Fruit fly (Drosophila melanogaster) whole organism, embryonic: Measurements from ENCODE around the gene CG8301.
A peak's percentile ranks its signal among the peaks of the same experiment; 100 is the strongest.

ENCODE experiments used
- B-H1 ChIP-seq: fragments of 200-800 bp; sonication (Bioruptor generic); IDR thresholded peaks from 3 replicates; pipeline ENCODE4 v1.3.6; 2022; ENCODE audit warnings: missing biosample characterization, missing genetic modification characterization
- BtbVII ChIP-seq: fragments of 200-800 bp; sonication (Bioruptor generic); optimal IDR thresholded peaks from 3 replicates; lab custom pipeline; 2017; ENCODE audit warnings: missing biosample characterization, mild to moderate bottlenecking, missing genetic modification characterization
- CG11398 ChIP-seq: fragments of 200-800 bp; sonication (Bioruptor generic); optimal IDR thresholded peaks from 2 replicates; lab custom pipeline; 2016; ENCODE audit warnings: missing biosample characterization, missing genetic modification characterization
- CG11504 ChIP-seq: fragments of 200-800 bp; sonication (Bioruptor generic); optimal IDR thresholded peaks from 3 replicates; lab custom pipeline; 2019; ENCODE audit warnings: missing biosample characterization, mild to moderate bottlenecking, missing genetic modification characterization, moderate library complexity
- CG1233 ChIP-seq: fragments of 200-800 bp; sonication (Bioruptor generic); optimal IDR thresholded peaks from 4 replicates; lab custom pipeline; 2018; ENCODE audit warnings: missing biosample characterization, mild to moderate bottlenecking, missing genetic modification characterization
- CG14667 ChIP-seq: fragments of 200-800 bp; sonication (Bioruptor generic); IDR thresholded peaks from 2 replicates; pipeline ENCODE4 v1.3.6; 2022; ENCODE audit warnings: missing biosample characterization, missing genetic modification characterization
- CG1603 ChIP-seq: fragments of 200-800 bp; sonication (Bioruptor generic); optimal IDR thresholded peaks from 2 replicates; lab custom pipeline; 2019; ENCODE audit warnings: missing biosample characterization, mild to moderate bottlenecking, missing genetic modification characterization, moderate library complexity
- CG17385 ChIP-seq: fragments of 200-800 bp; sonication (Bioruptor generic); optimal IDR thresholded peaks from 3 replicates; lab custom pipeline; 2018; ENCODE audit warnings: missing biosample characterization, mild to moderate bottlenecking, missing genetic modification characterization
- CG34224 ChIP-seq: fragments of 200-800 bp; sonication (Bioruptor generic); IDR thresholded peaks from 3 replicates; pipeline ENCODE4 v1.3.6; 2022; ENCODE audit warnings: missing biosample characterization, missing genetic modification characterization; ENCODE audit not compliant: partially characterized antibody
- CG3847 ChIP-seq: fragments of 200-800 bp; sonication (Bioruptor generic); IDR thresholded peaks from 2 replicates; pipeline ENCODE4 v1.3.6; 2022; ENCODE audit warnings: missing biosample characterization, missing genetic modification characterization
- CG4617 ChIP-seq: fragments of 200-800 bp; sonication (Bioruptor generic); optimal IDR thresholded peaks from 3 replicates; lab custom pipeline; 2016; ENCODE audit warnings: missing biosample characterization, missing genetic modification characterization, borderline replicate concordance
- CG7556 ChIP-seq: fragments of 200-800 bp; sonication (Bioruptor generic); optimal IDR thresholded peaks from 2 replicates; lab custom pipeline; 2017; ENCODE audit warnings: missing biosample characterization, mild to moderate bottlenecking, missing genetic modification characterization
- CG7987 ChIP-seq: fragments of 200-800 bp; sonication (Bioruptor generic); optimal IDR thresholded peaks from 2 replicates; lab custom pipeline; 2018; ENCODE audit warnings: missing biosample characterization, mild to moderate bottlenecking, missing genetic modification characterization, moderate library complexity
- CG8359 ChIP-seq: fragments of 200-800 bp; sonication (Bioruptor generic); optimal IDR thresholded peaks from 2 replicates; lab custom pipeline; 2017; ENCODE audit warnings: missing biosample characterization, mild to moderate bottlenecking, missing genetic modification characterization, borderline replicate concordance
- CG9932 ChIP-seq: fragments of 200-800 bp; sonication (Bioruptor generic); IDR thresholded peaks from 2 replicates; pipeline ENCODE4 v1.3.6; 2022; ENCODE audit warnings: missing biosample characterization, missing genetic modification characterization
- Dll ChIP-seq: fragments of 200-800 bp; sonication (Bioruptor generic); IDR thresholded peaks from 4 replicates; pipeline ENCODE4 v1.3.6; 2022; ENCODE audit warnings: missing biosample characterization, missing genetic modification characterization; ENCODE audit not compliant: partially characterized antibody
- Doc2 ChIP-seq: fragments of 200-800 bp; sonication (Bioruptor generic); IDR thresholded peaks from 2 replicates; pipeline ENCODE4 v1.3.6; 2022; ENCODE audit warnings: missing biosample characterization, missing genetic modification characterization
- GATAe ChIP-seq: fragments of 200-800 bp; sonication (Bioruptor generic); conservative IDR thresholded peaks from 2 replicates; pipeline ENCODE4 v1.3.6; 2022; ENCODE audit warnings: missing biosample characterization, missing genetic modification characterization
- HLH4C ChIP-seq: fragments of 200-800 bp; sonication (Bioruptor generic); IDR thresholded peaks from 3 replicates; pipeline ENCODE4 v1.3.6; 2022; ENCODE audit warnings: missing biosample characterization, missing genetic modification characterization; ENCODE audit not compliant: partially characterized antibody
- Hey ChIP-seq: fragments of 200-800 bp; sonication (Bioruptor generic); optimal IDR thresholded peaks from 3 replicates; lab custom pipeline; 2018; ENCODE audit warnings: missing biosample characterization, mild to moderate bottlenecking, missing genetic modification characterization
- Hr51 ChIP-seq, 2 experiments: fragments of 200-800 bp; sonication (Bioruptor generic); optimal IDR thresholded peaks; 2 replicates in 1 of 2; 3 replicates in 1 of 2; lab custom pipeline; 2016 to 2018; ENCODE audit warnings: missing biosample characterization in 2 of 2, missing genetic modification characterization in 2 of 2, mild to moderate bottlenecking in 1 of 2, moderate library complexity in 1 of 2
- Hr78 ChIP-seq, 2 experiments: fragments of 200-800 bp in 1 of 2; fragments of >200 bp in 1 of 2; sonication (Bioruptor generic) in 1 of 2; optimal IDR thresholded peaks; 2 replicates each; lab custom pipeline; 2017 to 2019; ENCODE audit warnings: missing biosample characterization in 2 of 2, missing genetic modification characterization in 2 of 2, mild to moderate bottlenecking in 1 of 2, moderate library complexity in 1 of 2
- Med ChIP-seq: fragments of 200-800 bp; sonication (Bioruptor generic); peaks from one replicate; lab custom pipeline; 2016; ENCODE audit warnings: missing biosample characterization, missing genetic modification characterization, mild to moderate bottlenecking, inconsistent platforms, moderate library complexity
- Ptx1 ChIP-seq: fragments of 200-800 bp; sonication (Bioruptor generic); IDR thresholded peaks from 2 replicates; pipeline ENCODE4 v1.3.6; 2022; ENCODE audit warnings: missing biosample characterization, missing genetic modification characterization
- Ravus ChIP-seq: fragments of 200-800 bp; sonication (Bioruptor generic); IDR thresholded peaks from 2 replicates; pipeline ENCODE4 v1.3.6; 2022; ENCODE audit warnings: missing biosample characterization, missing genetic modification characterization
- Sin3A ChIP-seq: fragments of >200 bp; optimal IDR thresholded peaks from 2 replicates; lab custom pipeline; 2018
- Sry-δ ChIP-seq: fragments of 200-800 bp; sonication (Bioruptor generic); optimal IDR thresholded peaks from 2 replicates; lab custom pipeline; 2016; ENCODE audit warnings: missing biosample characterization, missing genetic modification characterization
- Tbp ChIP-seq: fragments of >200 bp; optimal IDR thresholded peaks from 2 replicates; lab custom pipeline; 2018; ENCODE audit warnings: missing biosample characterization, missing genetic modification characterization
- ato ChIP-seq: fragments of 200-800 bp; sonication (Bioruptor generic); IDR thresholded peaks from 2 replicates; pipeline ENCODE4 v1.3.6; 2022; ENCODE audit warnings: missing biosample characterization, missing genetic modification characterization; ENCODE audit not compliant: partially characterized antibody
- bbx ChIP-seq: fragments of 200-800 bp; sonication (Bioruptor generic); IDR thresholded peaks from 2 replicates; pipeline ENCODE4 v1.3.6; 2022; ENCODE audit warnings: missing biosample characterization, missing genetic modification characterization; ENCODE audit not compliant: partially characterized antibody
- bsh ChIP-seq, 2 experiments: fragments of 200-800 bp; sonication (Bioruptor generic); optimal IDR thresholded peaks; 2 replicates each; lab custom pipeline; 2017 to 2018; ENCODE audit warnings: mild to moderate bottlenecking in 2 of 2, missing biosample characterization in 2 of 2, missing genetic modification characterization in 2 of 2, moderate library complexity in 1 of 2
- crol ChIP-seq: fragments of 200-800 bp; sonication (Bioruptor generic); IDR thresholded peaks from 2 replicates; pipeline ENCODE4 v1.3.6; 2022; ENCODE audit warnings: missing biosample characterization, missing genetic modification characterization
- dysf ChIP-seq: fragments of 200-800 bp; sonication (Bioruptor generic); IDR thresholded peaks from 3 replicates; pipeline ENCODE4 v1.3.6; 2022; ENCODE audit warnings: missing biosample characterization, missing genetic modification characterization
- ewg ChIP-seq: fragments of 200-800 bp; sonication (Bioruptor generic); optimal IDR thresholded peaks from 3 replicates; lab custom pipeline; 2017; ENCODE audit warnings: mild to moderate bottlenecking, missing biosample characterization, missing genetic modification reagents, missing genetic modification characterization
- gem ChIP-seq: fragments of 200-800 bp; sonication (Bioruptor generic); optimal IDR thresholded peaks from 2 replicates; lab custom pipeline; 2019; ENCODE audit warnings: missing biosample characterization, mild to moderate bottlenecking, missing genetic modification characterization, moderate library complexity
- hb ChIP-seq: fragments of 200-800 bp; sonication (Bioruptor generic); IDR thresholded peaks from 3 replicates; pipeline ENCODE4 v1.3.6; 2022; ENCODE audit warnings: missing biosample characterization, missing genetic modification characterization; ENCODE audit not compliant: partially characterized antibody
- jigr1 ChIP-seq: fragments of 200-800 bp; sonication (Bioruptor generic); IDR thresholded peaks from 3 replicates; pipeline ENCODE4 v1.3.6; 2022; ENCODE audit warnings: missing biosample characterization, missing genetic modification characterization
- rib ChIP-seq: fragments of 200-800 bp; sonication (Bioruptor generic); IDR thresholded peaks from 2 replicates; pipeline ENCODE4 v1.3.6; 2022; ENCODE audit warnings: missing biosample characterization, missing genetic modification characterization
- salm ChIP-seq: fragments of 200-800 bp; sonication (Bioruptor generic); optimal IDR thresholded peaks from 2 replicates; lab custom pipeline; 2018; ENCODE audit warnings: missing biosample characterization, mild to moderate bottlenecking, missing genetic modification characterization
- sens ChIP-seq: fragments of 200-800 bp; sonication (Bioruptor generic); peaks from one replicate; lab custom pipeline; 2016; ENCODE audit warnings: missing biosample characterization, missing genetic modification characterization
- sima ChIP-seq: fragments of 200-800 bp; sonication (Bioruptor generic); optimal IDR thresholded peaks from 2 replicates; lab custom pipeline; 2016; ENCODE audit warnings: missing biosample characterization, missing genetic modification characterization
- vnd ChIP-seq: fragments of 200-800 bp; sonication (Bioruptor generic); IDR thresholded peaks from 3 replicates; pipeline ENCODE4 v1.3.6; 2022; ENCODE audit warnings: missing biosample characterization, missing genetic modification characterization; ENCODE audit not compliant: partially characterized antibody

CG8301 gene

dm6 chr3R:9612217-9612616 lies 31.1 kb downstream of the CG8301 start (continued):
- TF ChIP-seq bsh (GFP tag; optimal IDR thresholded peaks at IDR 0.05; lab: Kevin White, UChicago) = peak in 1 of 2 experiments; percentile 4
- TF ChIP-seq CG4617 (GFP tag; lab: Kevin White, UChicago) = no peak
- TF ChIP-seq CG3847 (GFP tag; lab: Robert Waterston, UW) = no peak
- no peak for TF ChIP-seq GATAe (GFP tag; lab: Robert Waterston, UW)
- peak; percentile 17 for TF ChIP-seq CG11504
- peak; percentile 58; the same call in 1 of the 3 replicates for TF ChIP-seq CG34224 (GFP tag; lab: Robert Waterston, UW)
- no peak for TF ChIP-seq dysf (GFP tag; lab: Robert Waterston, UW)
- TF ChIP-seq crol = no peak
- no peak for TF ChIP-seq B-H1
- peak; percentile 42; the same call in 1 of the 2 replicates for TF ChIP-seq CG9932 (GFP tag; lab: Robert Waterston, UW)
- no peak for TF ChIP-seq CG11398 (GFP tag; lab: Kevin White, UChicago)
- TF ChIP-seq Sry-δ (GFP tag; lab: Kevin White, UChicago) = no peak
- no peak for TF ChIP-seq CG17385 (GFP tag; lab: Kevin White, UChicago)
- no peak for TF ChIP-seq CG1233 (GFP tag; lab: Kevin White, UChicago)
- no peak for TF ChIP-seq Hr78 (GFP tag; optimal IDR thresholded peaks at IDR 0.05; lab: Kevin White, UChicago)
- TF ChIP-seq bbx (GFP tag; lab: Robert Waterston, UW) = peak; percentile 33; the same call in 1 of the 2 replicates
- TF ChIP-seq Hey = no peak
- no peak for TF ChIP-seq CG1603 (tag; lab: Kevin White, UChicago)
- no peak for TF ChIP-seq CG7987 (GFP tag; lab: Kevin White, UChicago)
- peak; percentile 87 for TF ChIP-seq HLH4C (GFP tag; lab: Robert Waterston, UW)
- TF ChIP-seq salm (tag; lab: Kevin White, UChicago) = no peak
- peak; percentile 68 for TF ChIP-seq vnd (GFP tag; lab: Robert Waterston, UW)
- TF ChIP-seq CG8359 (GFP tag; lab: Kevin White, UChicago) = no peak
- TF ChIP-seq Hr51 (GFP tag; optimal IDR thresholded peaks at IDR 0.05; lab: Kevin White, UChicago) = no peak
- TF ChIP-seq hb (GFP tag; lab: Robert Waterston, UW) = peak; percentile 64; the same call in 1 of the 3 replicates
- no peak for TF ChIP-seq rib (GFP tag; lab: Robert Waterston, UW)
- TF ChIP-seq Doc2 (GFP tag; lab: Robert Waterston, UW) = no peak
- TF ChIP-seq Sin3A = no peak
- TF ChIP-seq BtbVII = no peak
- peak; percentile 47 for TF ChIP-seq sens (GFP tag; lab: Kevin White, UChicago)
- no peak for TF ChIP-seq ewg (GFP tag; lab: Kevin White, UChicago)
- TF ChIP-seq Med (GFP tag; lab: Kevin White, UChicago) = peak; percentile 63
- TF ChIP-seq Ravus = no peak
- TF ChIP-seq Tbp (GFP tag; lab: Kevin White, UChicago) = no peak
- TF ChIP-seq CG7556 (GFP tag; lab: Kevin White, UChicago) = no peak
- peak; percentile 24; the same call in 1 of the 4 replicates for TF ChIP-seq Dll (GFP tag; lab: Robert Waterston, UW)
- peak; percentile 49; the same call in 1 of the 2 replicates for TF ChIP-seq ato (GFP tag; lab: Robert Waterston, UW)
- no peak for TF ChIP-seq sima (GFP tag; lab: Kevin White, UChicago)
- peak; percentile 20 for TF ChIP-seq gem (tag; lab: Kevin White, UChicago)
- TF ChIP-seq jigr1 (GFP tag; lab: Robert Waterston, UW) = no peak
- TF ChIP-seq Ptx1 (GFP tag; lab: Robert Waterston, UW) = no peak
- TF ChIP-seq CG14667 (GFP tag; lab: Robert Waterston, UW) = no peak
- TF ChIP-seq, all 482 proteins: peak for 37
